Comparison of ENCODE assay signal across 1 fruit fly cellular context in the genomic region with DNA sequence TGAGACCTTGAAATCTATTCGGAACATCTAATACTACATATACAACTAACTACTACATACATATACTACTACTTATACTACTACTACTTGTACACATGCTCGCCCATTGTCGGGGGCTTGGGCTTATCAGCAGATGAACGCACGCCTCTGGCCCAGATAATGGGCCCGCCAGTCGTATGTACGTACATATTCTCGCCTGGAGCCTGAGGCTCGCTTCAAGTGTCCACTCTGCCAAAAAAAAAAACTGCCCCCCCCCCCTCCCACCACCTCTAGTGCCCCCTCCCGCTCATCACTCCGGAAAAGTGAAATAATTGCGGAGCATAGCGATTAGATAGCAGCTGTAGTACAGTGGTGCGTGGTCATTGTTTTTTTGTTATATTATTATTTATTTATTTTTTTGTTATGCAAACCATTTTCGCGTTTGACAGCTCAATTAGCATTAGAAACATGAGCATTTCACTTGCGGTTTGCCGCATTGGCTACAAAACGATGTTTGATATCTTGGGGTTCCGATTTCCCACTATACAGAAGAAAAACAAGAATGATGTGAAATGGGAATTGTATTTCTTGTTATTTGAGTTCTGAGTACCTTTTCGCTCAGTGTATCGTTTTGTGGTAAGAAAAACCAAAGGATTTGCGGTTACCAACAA.
A peak's percentile ranks its signal among the peaks of the same experiment; 100 is the strongest.
TF ChIP-seq lines count a peak whose summit lies in the region.

No protein-coding gene starts in this region.

TF ChIP-seq in whole organism, embryonic, 481 proteins besides CTCF, POLR2A, EP300 and RAD21 (continued from another document):
- TF ChIP-seq Eip74EF (GFP tag; optimal IDR thresholded peaks at IDR 0.05; lab: Kevin White, UChicago) (no peak), twi (tag; optimal IDR thresholded peaks at IDR 0.05; lab: Kevin White, UChicago) (no peak), ro (GFP tag; IDR thresholded peaks at IDR 0.05; lab: Robert Waterston, UW) (no peak), CoRest (tag; optimal IDR thresholded peaks at IDR 0.05; lab: Kevin White, UChicago) (peak; percentile 28), sisA (GFP tag; IDR thresholded peaks at IDR 0.05; lab: Robert Waterston, UW) (no peak), E2f1 (GFP tag; IDR thresholded peaks at IDR 0.05; lab: Robert Waterston, UW) (0 out of 2 replicates have a peak, but pooled peaks have one; percentile 27), Pdp1 (GFP tag; optimal IDR thresholded peaks at IDR 0.05; lab: Kevin White, UChicago) (peak in 1 of 2 experiments; percentile 15), Lhr (GFP tag; optimal IDR thresholded peaks at IDR 0.05; lab: Kevin White, UChicago) (no peak), CG34376 (GFP tag; optimal IDR thresholded peaks at IDR 0.05; lab: Kevin White, UChicago) (peak; percentile 89), CG17912 (GFP tag; optimal IDR thresholded peaks at IDR 0.05; lab: Kevin White, UChicago) (no peak), Hey (tag; optimal IDR thresholded peaks at IDR 0.05; lab: Kevin White, UChicago) (peak; percentile 75), CG12769 (tag; optimal IDR thresholded peaks at IDR 0.05; lab: Kevin White, UChicago) (peak; percentile 22), PHDP (tag; optimal IDR thresholded peaks at IDR 0.05; lab: Kevin White, UChicago) (peak; percentile 21), CG17361 (GFP tag; IDR thresholded peaks at IDR 0.05; lab: Robert Waterston, UW) (0 out of 3 replicates have a peak, but pooled peaks have one; percentile 15), fru (optimal IDR thresholded peaks at IDR 0.05; lab: Kevin White, UChicago) (no peak), ase (GFP tag; IDR thresholded peaks at IDR 0.05; lab: Robert Waterston, UW) (0 out of 3 replicates have a peak, but pooled peaks have one; percentile 18), HLHmδ (GFP tag; optimal IDR thresholded peaks at IDR 0.05; lab: Kevin White, UChicago) (no peak), CG13894 (tag; optimal IDR thresholded peaks at IDR 0.05; lab: Kevin White, UChicago) (peak; percentile 3), CG30431 (GFP tag; optimal IDR thresholded peaks at IDR 0.05; lab: Kevin White, UChicago) (no peak), az2 (GFP tag; optimal IDR thresholded peaks at IDR 0.05; lab: Kevin White, UChicago) (no peak), CG16779 (GFP tag; IDR thresholded peaks at IDR 0.05; lab: Robert Waterston, UW) (no peak), CG12219 (GFP tag; optimal IDR thresholded peaks at IDR 0.05; lab: Kevin White, UChicago) (no peak), sd (tag; optimal IDR thresholded peaks at IDR 0.05; lab: Kevin White, UChicago) (peak; percentile 67), dm (GFP tag; optimal IDR thresholded peaks at IDR 0.05; lab: Kevin White, UChicago) (no peak), CG33213 (GFP tag; optimal IDR thresholded peaks at IDR 0.05; lab: Kevin White, UChicago) (no peak), CG7357 (GFP tag; IDR thresholded peaks at IDR 0.05; lab: Robert Waterston, UW) (no peak), CG1832 (GFP tag; optimal IDR thresholded peaks at IDR 0.05; lab: Kevin White, UChicago) (no peak), CG30403 (GFP tag; optimal IDR thresholded peaks at IDR 0.05; lab: Kevin White, UChicago) (peak; percentile 18), CG10274 (GFP tag; optimal IDR thresholded peaks at IDR 0.05; lab: Kevin White, UChicago) (peak; percentile 2), tio (GFP tag; optimal IDR thresholded peaks at IDR 0.05; lab: Kevin White, UChicago) (no peak), Neu2 (GFP tag; optimal IDR thresholded peaks at IDR 0.05; lab: Kevin White, UChicago; ENCODE audit: borderline replicate concordance) (no peak), slou (GFP tag; optimal IDR thresholded peaks at IDR 0.05; lab: Kevin White, UChicago) (no peak), eyg (GFP tag; optimal IDR thresholded peaks at IDR 0.05; lab: Kevin White, UChicago) (no peak), CG13424 (tag; optimal IDR thresholded peaks at IDR 0.05; lab: Kevin White, UChicago) (peak; percentile 10), sqz (GFP tag; optimal IDR thresholded peaks at IDR 0.05; lab: Kevin White, UChicago) (peak; percentile 64), CG17186 (GFP tag; optimal IDR thresholded peaks at IDR 0.05; lab: Kevin White, UChicago) (no peak), sug (tag; optimal IDR thresholded peaks at IDR 0.05; lab: Kevin White, UChicago) (peak; percentile 94), CG8281 (tag; optimal IDR thresholded peaks at IDR 0.05; lab: Kevin White, UChicago) (no peak), CG43689 (GFP tag; IDR thresholded peaks at IDR 0.05; lab: Robert Waterston, UW) (no peak), CG14965 (GFP tag; optimal IDR thresholded peaks at IDR 0.05; lab: Kevin White, UChicago; ENCODE audit: borderline replicate concordance) (no peak), CG2712 (tag; optimal IDR thresholded peaks at IDR 0.05; lab: Kevin White, UChicago) (peak; percentile 16), CG13775 (GFP tag; optimal IDR thresholded peaks at IDR 0.05; lab: Kevin White, UChicago) (no peak), D (optimal IDR thresholded peaks at IDR 0.05; lab: Kevin White, UChicago) (no peak), D (GFP tag; optimal IDR thresholded peaks at IDR 0.05; lab: Kevin White, UChicago) (no peak), Ptx1 (GFP tag; IDR thresholded peaks at IDR 0.05; lab: Robert Waterston, UW) (peak; percentile 29; the same call in 1 of the 2 replicates), B-H1 (GFP tag; IDR thresholded peaks at IDR 0.05; lab: Robert Waterston, UW) (no peak), CG2678 (tag; optimal IDR thresholded peaks at IDR 0.05; lab: Kevin White, UChicago) (peak; percentile 44), hb (GFP tag; IDR thresholded peaks at IDR 0.05; lab: Robert Waterston, UW; ENCODE audit: partially characterized antibody) (no peak), CG15269 (tag; optimal IDR thresholded peaks at IDR 0.05; lab: Kevin White, UChicago) (peak; percentile 44), lab (GFP tag; optimal IDR thresholded peaks at IDR 0.05; lab: Kevin White, UChicago) (peak; percentile 22), Spps (tag; optimal IDR thresholded peaks at IDR 0.05; lab: Kevin White, UChicago) (no peak), HmgZ (tag; optimal IDR thresholded peaks at IDR 0.05; lab: Kevin White, UChicago) (peak; percentile 41), CG4820 (GFP tag; optimal IDR thresholded peaks at IDR 0.05; lab: Kevin White, UChicago) (no peak), CrebB (tag; optimal IDR thresholded peaks at IDR 0.05; lab: Kevin White, UChicago) (no peak), tgo (GFP tag; IDR thresholded peaks at IDR 0.05; lab: Robert Waterston, UW) (no peak), gsb (GFP tag; IDR thresholded peaks at IDR 0.05; lab: Robert Waterston, UW) (no peak), wor (GFP tag; IDR thresholded peaks at IDR 0.05; lab: Robert Waterston, UW) (no peak), CG7987 (GFP tag; optimal IDR thresholded peaks at IDR 0.05; lab: Kevin White, UChicago) (no peak), CG11504 (tag; optimal IDR thresholded peaks at IDR 0.05; lab: Kevin White, UChicago) (peak; percentile 50), CG10654 (GFP tag; optimal IDR thresholded peaks at IDR 0.05; lab: Kevin White, UChicago) (no peak), CG1233 (GFP tag; optimal IDR thresholded peaks at IDR 0.05; lab: Kevin White, UChicago) (no peak), CG16813 (GFP tag; IDR thresholded peaks at IDR 0.05; lab: Robert Waterston, UW; ENCODE audit: partially characterized antibody) (no peak), Fer3 (tag; optimal IDR thresholded peaks at IDR 0.05; lab: Kevin White, UChicago) (no peak), NC2α (GFP tag; optimal IDR thresholded peaks at IDR 0.05; lab: Kevin White, UChicago) (no peak), Hmx (GFP tag; optimal IDR thresholded peaks at IDR 0.05; lab: Kevin White, UChicago) (no peak), CG3838 (GFP tag; optimal IDR thresholded peaks at IDR 0.05; lab: Kevin White, UChicago) (no peak), dimm (GFP tag; IDR thresholded peaks at IDR 0.05; lab: Robert Waterston, UW) (no peak), NfI (GFP tag; optimal IDR thresholded peaks at IDR 0.05; lab: Kevin White, UChicago) (peak; percentile 4), CG1529 (GFP tag; optimal IDR thresholded peaks at IDR 0.05; lab: Kevin White, UChicago) (no peak), Sox100B (GFP tag; optimal IDR thresholded peaks at IDR 0.05; lab: Kevin White, UChicago) (peak; percentile 25), CG9817 (tag; optimal IDR thresholded peaks at IDR 0.05; lab: Kevin White, UChicago) (no peak), row (GFP tag; IDR thresholded peaks at IDR 0.05; lab: Robert Waterston, UW) (peak; percentile 67), Nf-YB (GFP tag; optimal IDR thresholded peaks at IDR 0.05; lab: Kevin White, UChicago) (no peak), Ravus (GFP tag; IDR thresholded peaks at IDR 0.05; lab: Robert Waterston, UW) (no peak), GATAe (GFP tag; conservative IDR thresholded peaks at IDR 0.05; lab: Robert Waterston, UW) (peak; percentile 93), CG10267 (tag; optimal IDR thresholded peaks at IDR 0.05; lab: Kevin White, UChicago) (no peak), Hr51 (GFP tag; optimal IDR thresholded peaks at IDR 0.05; lab: Kevin White, UChicago) (peak in 1 of 2 experiments; percentile 42), Dll (GFP tag; IDR thresholded peaks at IDR 0.05; lab: Robert Waterston, UW; ENCODE audit: partially characterized antibody) (no peak), crol (GFP tag; IDR thresholded peaks at IDR 0.05; lab: Robert Waterston, UW) (peak; percentile 95), CG11695 (GFP tag; IDR thresholded peaks at IDR 0.05; lab: Robert Waterston, UW) (no peak), bowl (GFP tag; IDR thresholded peaks at IDR 0.05; lab: Robert Waterston, UW) (no peak), CG8478 (optimal IDR thresholded peaks at IDR 0.05; lab: Kevin White, UChicago) (no peak), sc (optimal IDR thresholded peaks at IDR 0.05; lab: Kevin White, UChicago) (no peak), sc (GFP tag; optimal IDR thresholded peaks at IDR 0.05; lab: Kevin White, UChicago) (no peak), yki (optimal IDR thresholded peaks at IDR 0.05; lab: Kevin White, UChicago) (no peak), tin (GFP tag; optimal IDR thresholded peaks at IDR 0.05; lab: Kevin White, UChicago) (no peak), chn (GFP tag; optimal IDR thresholded peaks at IDR 0.05; lab: Kevin White, UChicago) (no peak), CG12942 (GFP tag; optimal IDR thresholded peaks at IDR 0.05; lab: Kevin White, UChicago) (no peak), BtbVII (GFP tag; optimal IDR thresholded peaks at IDR 0.05; lab: Kevin White, UChicago) (no peak), CG2202 (tag; optimal IDR thresholded peaks at IDR 0.05; lab: Kevin White, UChicago) (no peak), ind (GFP tag; optimal IDR thresholded peaks at IDR 0.05; lab: Kevin White, UChicago) (peak; percentile 12), CG31441 (GFP tag; IDR thresholded peaks at IDR 0.05; lab: Robert Waterston, UW) (no peak), h (optimal IDR thresholded peaks at IDR 0.05; lab: Kevin White, UChicago) (no peak), vnd (GFP tag; IDR thresholded peaks at IDR 0.05; lab: Robert Waterston, UW; ENCODE audit: partially characterized antibody) (peak; percentile 48; the same call in 2 of the 3 replicates), schlank (tag; optimal IDR thresholded peaks at IDR 0.05; lab: Kevin White, UChicago) (no peak), nerfin-2 (GFP tag; IDR thresholded peaks at IDR 0.05; lab: Robert Waterston, UW; ENCODE audit: partially characterized antibody) (no peak), eve (GFP tag; optimal IDR thresholded peaks at IDR 0.05; lab: Kevin White, UChicago) (no peak), corto (GFP tag; optimal IDR thresholded peaks at IDR 0.05; lab: Kevin White, UChicago) (no peak), Hmr (GFP tag; optimal IDR thresholded peaks at IDR 0.05; lab: Kevin White, UChicago) (peak; percentile 31), Gsc (GFP tag; IDR thresholded peaks at IDR 0.05; lab: Robert Waterston, UW) (no peak), lbe (GFP tag; optimal IDR thresholded peaks at IDR 0.05; lab: Kevin White, UChicago) (no peak), slbo (GFP tag; IDR thresholded peaks at IDR 0.05; lab: Robert Waterston, UW) (0 out of 2 replicates have a peak, but pooled peaks have one; percentile 21), CG18599 (GFP tag; optimal IDR thresholded peaks at IDR 0.05; lab: Kevin White, UChicago) (peak; percentile 3), nom (GFP tag; optimal IDR thresholded peaks at IDR 0.05; lab: Kevin White, UChicago) (no peak), ERR (GFP tag; optimal IDR thresholded peaks at IDR 0.05; lab: Kevin White, UChicago) (no peak), Rfx (GFP tag; IDR thresholded peaks at IDR 0.05; lab: Robert Waterston, UW) (0 out of 2 replicates have a peak, but pooled peaks have one; percentile 17), CG7839 (tag; optimal IDR thresholded peaks at IDR 0.05; lab: Kevin White, UChicago) (peak; percentile 38), Sox102F (GFP tag; optimal IDR thresholded peaks at IDR 0.05; lab: Kevin White, UChicago) (peak; percentile 13), pho (GFP tag; optimal IDR thresholded peaks at IDR 0.05; lab: Kevin White, UChicago) (no peak), p53 (GFP tag; optimal IDR thresholded peaks at IDR 0.05; lab: Kevin White, UChicago) (no peak), CG9932 (GFP tag; IDR thresholded peaks at IDR 0.05; lab: Robert Waterston, UW) (0 out of 2 replicates have a peak, but pooled peaks have one; percentile 25), CG6689 (GFP tag; IDR thresholded peaks at IDR 0.05; lab: Robert Waterston, UW) (no peak), croc (GFP tag; conservative IDR thresholded peaks at IDR 0.05; lab: Robert Waterston, UW) (no peak), CG13296 (GFP tag; optimal IDR thresholded peaks at IDR 0.05; lab: Kevin White, UChicago) (peak; percentile 25), bbx (GFP tag; IDR thresholded peaks at IDR 0.05; lab: Robert Waterston, UW; ENCODE audit: partially characterized antibody) (no peak), gt (GFP tag; IDR thresholded peaks at IDR 0.05; lab: Robert Waterston, UW) (no peak), chm (GFP tag; IDR thresholded peaks at IDR 0.05; lab: Robert Waterston, UW) (no peak)
TF ChIP-seq in whole organism, embryonic: peak in this region for 74.
